Worm (Caenorhabditis elegans): ENCODE data around the gene grl-27.
"Not testable (repeated sequence)": the region's sequence is repeated elsewhere in the genome, so short reads cannot be mapped to it uniquely, and the experiment has no call there.

grl-27 gene

DNA sequence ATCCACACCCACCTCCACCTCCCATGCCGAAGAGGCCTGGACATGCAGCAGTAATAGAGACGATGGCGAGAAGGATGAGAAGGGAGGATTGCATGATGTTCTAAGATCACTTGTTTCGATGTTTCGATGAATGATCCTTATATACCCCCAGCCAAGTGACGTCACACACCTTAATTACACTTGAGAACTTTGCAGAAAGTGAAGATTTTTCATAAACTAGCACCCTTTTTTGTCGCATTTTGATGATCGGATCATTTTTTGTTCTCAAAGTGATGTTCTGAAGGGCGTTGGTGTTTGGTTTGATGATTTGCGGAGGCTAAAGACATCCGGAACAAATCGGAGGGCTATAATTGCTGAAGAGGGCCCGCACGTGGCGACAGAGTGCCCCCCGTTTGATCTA is at the start of gene grl-27:
Gene grl-27, minus strand, starts transcription at position 101 of the 400 bp plus-strand sequence.
- no peak for TF ChIP-seq ceh-82 (tag; optimal IDR thresholded peaks at IDR 0.05)
- no peak for TF ChIP-seq nhr-28 (tag; optimal IDR thresholded peaks at IDR 0.05)
- no peak for TF ChIP-seq egl-5 (tag; optimal IDR thresholded peaks at IDR 0.05)
- TF ChIP-seq ama-1 (optimal IDR thresholded peaks at IDR 0.05): no peak
- no peak for TF ChIP-seq mdl-1 (tag; optimal IDR thresholded peaks at IDR 0.05)
- TF ChIP-seq nhr-25 (tag; optimal IDR thresholded peaks at IDR 0.05): no peak
- no peak for TF ChIP-seq tbx-2 (tag; optimal IDR thresholded peaks at IDR 0.05)
- TF ChIP-seq ZK546.5 (tag; optimal IDR thresholded peaks at IDR 0.05): no peak
- TF ChIP-seq unc-62 (GFP tag; optimal IDR thresholded peaks at IDR 0.05): no peak
- no peak for TF ChIP-seq nhr-237 (tag; optimal IDR thresholded peaks at IDR 0.05)
- no peak for TF ChIP-seq lsy-12 (tag; optimal IDR thresholded peaks at IDR 0.05)
- TF ChIP-seq elt-3 (tag; optimal IDR thresholded peaks at IDR 0.05): no peak
- no peak for TF ChIP-seq sea-2 (GFP tag; optimal IDR thresholded peaks at IDR 0.05)
- TF ChIP-seq ztf-11 (tag; optimal IDR thresholded peaks at IDR 0.05): no peak
- no peak for TF ChIP-seq eor-1 (tag; optimal IDR thresholded peaks at IDR 0.05)
- TF ChIP-seq lin-39 (tag; optimal IDR thresholded peaks at IDR 0.05): no peak

DNA sequence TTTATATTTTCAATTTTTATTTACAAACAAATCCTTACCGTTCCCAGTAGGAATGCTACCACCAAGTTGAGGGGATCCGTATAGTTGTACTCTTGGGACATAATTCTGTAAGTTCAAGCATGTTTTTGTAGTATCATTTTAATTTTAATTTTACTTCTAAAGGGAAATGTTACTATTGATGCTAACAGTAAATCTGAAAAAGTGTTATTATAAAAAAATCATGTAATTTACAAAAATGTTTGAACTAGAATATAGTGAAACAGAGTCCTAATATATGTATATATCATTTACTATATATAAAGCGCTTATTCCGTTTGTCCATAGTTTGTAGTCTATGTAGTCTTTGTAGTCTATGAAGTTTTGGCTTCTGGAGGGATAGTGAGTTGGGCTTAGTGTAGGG is 44.9 kb upstream of the grl-27 start, which contains the start of gene srx-93:
Gene srx-93, minus strand, starts transcription at position 101 of the 400 bp plus-strand sequence.
- TF ChIP-seq lin-15B, mml-1, nhr-77 (tag; optimal IDR thresholded peaks at IDR 0.05): not testable (repeated sequence)

DNA sequence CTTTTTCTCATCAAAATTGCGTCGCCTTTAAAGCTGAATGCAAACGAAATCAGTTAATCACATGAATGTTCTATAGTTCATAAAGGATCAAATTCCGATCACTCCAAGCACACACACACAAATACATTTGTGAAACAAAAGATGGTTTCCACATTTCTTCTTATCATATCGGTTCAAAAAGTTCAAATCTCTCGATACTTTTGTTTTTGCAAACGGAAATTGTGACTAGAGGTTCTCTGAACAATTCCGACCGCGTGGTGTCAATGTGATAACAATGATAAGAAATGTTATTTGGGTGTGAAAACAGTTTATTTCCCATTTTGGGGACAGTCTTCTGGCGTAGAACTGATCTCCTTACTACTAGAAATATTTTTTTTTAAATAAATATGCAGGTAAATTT is 41.2 kb upstream of the grl-27 start:
- TF ChIP-seq zag-1 (tag; optimal IDR thresholded peaks at IDR 0.05) (no peak), eor-1 (tag; optimal IDR thresholded peaks at IDR 0.05) (no peak), lin-15B (tag; optimal IDR thresholded peaks at IDR 0.05) (no peak), mdl-1 (tag; optimal IDR thresholded peaks at IDR 0.05) (no peak), ama-1 (optimal IDR thresholded peaks at IDR 0.05) (no peak), nhr-77 (tag; optimal IDR thresholded peaks at IDR 0.05) (no peak), elt-1 (tag; optimal IDR thresholded peaks at IDR 0.05) (no peak), fkh-2 (tag; optimal IDR thresholded peaks at IDR 0.05) (no peak), R02D3.7 (tag; optimal IDR thresholded peaks at IDR 0.05) (no peak)

DNA sequence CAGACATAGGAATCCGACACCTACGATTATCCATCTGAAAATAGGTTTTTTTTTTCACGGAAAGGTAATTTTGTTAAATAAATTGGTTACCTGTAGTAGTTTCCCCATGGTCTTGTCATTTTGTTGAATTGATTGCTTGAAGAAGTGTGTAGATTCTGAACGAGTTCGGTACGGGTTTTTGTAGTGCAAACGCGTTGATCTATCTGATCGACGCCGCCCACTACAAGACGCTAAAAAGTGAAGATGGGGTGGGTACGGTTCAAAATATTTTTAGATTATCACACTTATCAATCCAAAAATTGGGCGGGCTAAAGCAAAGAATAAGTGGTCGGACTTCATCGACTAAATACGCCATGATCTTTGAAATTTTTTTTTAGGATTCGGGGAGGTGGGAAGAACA is 38.7 kb upstream of the grl-27 start, which contains the start of gene T22F3.11:
Gene T22F3.11, minus strand, starts transcription at position 157 of the 400 bp plus-strand sequence.
- no peak for TF ChIP-seq eor-1 (tag; optimal IDR thresholded peaks at IDR 0.05)
- TF ChIP-seq aly-2 (tag; optimal IDR thresholded peaks at IDR 0.05): no peak
- no peak for TF ChIP-seq elt-3 (tag; optimal IDR thresholded peaks at IDR 0.05)
- no peak for TF ChIP-seq mml-1 (tag; optimal IDR thresholded peaks at IDR 0.05)
- TF ChIP-seq pqm-1 (tag; optimal IDR thresholded peaks at IDR 0.05): no peak
- no peak for TF ChIP-seq mdl-1 (tag; optimal IDR thresholded peaks at IDR 0.05)
- no peak for TF ChIP-seq hmg-11 (tag; optimal IDR thresholded peaks at IDR 0.05)
- TF ChIP-seq sea-2 (GFP tag; optimal IDR thresholded peaks at IDR 0.05): no peak
- no peak for TF ChIP-seq nhr-237 (tag; optimal IDR thresholded peaks at IDR 0.05)

DNA sequence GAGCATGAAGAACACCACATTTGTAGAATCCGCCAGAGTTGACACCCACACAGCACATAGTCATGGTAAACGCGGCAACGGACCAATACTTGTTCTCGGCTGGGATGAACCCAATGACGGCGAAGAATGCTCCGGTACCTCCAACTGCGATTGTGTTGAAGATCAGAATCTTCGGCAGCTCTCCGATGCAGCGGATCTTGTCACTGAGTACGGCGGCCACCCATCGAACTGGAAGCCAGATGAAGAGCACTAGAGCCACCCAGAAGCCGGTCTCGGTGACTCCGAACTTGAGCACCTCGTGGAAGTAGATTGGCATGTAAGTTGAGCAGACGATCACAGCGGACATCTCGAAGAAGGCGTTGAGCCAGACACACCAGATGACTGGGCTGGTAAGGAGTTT is 37.4 kb upstream of the grl-27 start:
- TF ChIP-seq tbx-2 (tag; optimal IDR thresholded peaks at IDR 0.05) (no peak), sea-2 (GFP tag; optimal IDR thresholded peaks at IDR 0.05) (no peak), R02D3.7 (tag; optimal IDR thresholded peaks at IDR 0.05) (no peak), ceh-16 (tag; optimal IDR thresholded peaks at IDR 0.05) (no peak), nhr-28 (tag; optimal IDR thresholded peaks at IDR 0.05) (no peak), ztf-11 (tag; optimal IDR thresholded peaks at IDR 0.05) (no peak), pqm-1 (tag; optimal IDR thresholded peaks at IDR 0.05) (no peak), unc-62 (GFP tag; optimal IDR thresholded peaks at IDR 0.05) (no peak), daf-12 (tag; optimal IDR thresholded peaks at IDR 0.05) (no peak), ceh-9 (tag; optimal IDR thresholded peaks at IDR 0.05) (no peak), nhr-76 (tag; optimal IDR thresholded peaks at IDR 0.05) (no peak), skn-1 (tag; optimal IDR thresholded peaks at IDR 0.05) (no peak), ceh-28 (tag; optimal IDR thresholded peaks at IDR 0.05) (no peak), lsy-12 (tag; optimal IDR thresholded peaks at IDR 0.05) (no peak), snpc-4 (tag; optimal IDR thresholded peaks at IDR 0.05) (no peak), ztf-4 (tag; optimal IDR thresholded peaks at IDR 0.05) (no peak), aly-2 (tag; optimal IDR thresholded peaks at IDR 0.05) (no peak), lin-15B (tag; optimal IDR thresholded peaks at IDR 0.05) (no peak), nhr-25 (tag; optimal IDR thresholded peaks at IDR 0.05) (no peak), jun-1 (tag; optimal IDR thresholded peaks at IDR 0.05) (no peak)
